Fruit fly (Drosophila melanogaster) whole organism, prepupa: ENCODE results near the gene CG9135.

Experiments used
- CG10631 ChIP-seq: fragments of 200-800 bp; sonication (Bioruptor generic); optimal IDR thresholded peaks from 2 replicates; lab custom pipeline; 2016; ENCODE audit warnings: missing biosample characterization, missing genetic modification characterization
- CG10669 ChIP-seq: fragments of 200-800 bp; sonication (Bioruptor generic); optimal IDR thresholded peaks from 3 replicates; lab custom pipeline; 2018; ENCODE audit warnings: missing biosample characterization, mild to moderate bottlenecking, missing genetic modification characterization, moderate library complexity
- CG11762 ChIP-seq: fragments of 200-800 bp; sonication (Bioruptor generic); optimal IDR thresholded peaks from 3 replicates; lab custom pipeline; 2016; ENCODE audit warnings: missing biosample characterization, missing genetic modification characterization; ENCODE audit not compliant: insufficient read depth
- CG11902 ChIP-seq: fragments of 200-800 bp; sonication (Bioruptor generic); optimal IDR thresholded peaks from 3 replicates; lab custom pipeline; 2016; ENCODE audit warnings: missing biosample characterization, missing genetic modification characterization
- CG3032 ChIP-seq: fragments of 200-800 bp; optimal IDR thresholded peaks from 2 replicates; lab custom pipeline; 2019; ENCODE audit warnings: missing biosample characterization, mild to moderate bottlenecking, missing genetic modification characterization, moderate library complexity
- CG31627 ChIP-seq: fragments of 200-800 bp; sonication (Bioruptor generic); optimal IDR thresholded peaks from 3 replicates; lab custom pipeline; 2016; ENCODE audit warnings: missing biosample characterization, missing genetic modification characterization
- CG32006 ChIP-seq: fragments of 200-800 bp; sonication (Bioruptor generic); optimal IDR thresholded peaks from 3 replicates; lab custom pipeline; 2017; ENCODE audit warnings: missing biosample characterization, mild to moderate bottlenecking, missing genetic modification characterization
- CG4318 ChIP-seq: fragments of 200-800 bp; sonication (Bioruptor generic); optimal IDR thresholded peaks from 3 replicates; lab custom pipeline; 2017; ENCODE audit warnings: missing biosample characterization, mild to moderate bottlenecking, missing genetic modification characterization
- CG6792 ChIP-seq: fragments of 200-800 bp; sonication (Bioruptor generic); optimal IDR thresholded peaks from 3 replicates; lab custom pipeline; 2016; ENCODE audit warnings: missing biosample characterization, missing genetic modification characterization
- CG6808 ChIP-seq: fragments of 200-800 bp; sonication (Bioruptor generic); optimal IDR thresholded peaks from 3 replicates; lab custom pipeline; 2017; ENCODE audit warnings: missing biosample characterization, missing genetic modification characterization, mild to moderate bottlenecking, moderate library complexity, missing genetic modification reagents
- CG7368 ChIP-seq: fragments of 200-800 bp; sonication (Bioruptor generic); optimal IDR thresholded peaks from 3 replicates; lab custom pipeline; 2016; ENCODE audit warnings: missing biosample characterization, missing genetic modification characterization
- CG8319 ChIP-seq: fragments of 200-800 bp; sonication (Bioruptor generic); optimal IDR thresholded peaks from 3 replicates; lab custom pipeline; 2016; ENCODE audit warnings: missing biosample characterization, missing genetic modification characterization
- Eip75B ChIP-seq: fragments of 200-800 bp; sonication (Bioruptor generic); optimal IDR thresholded peaks from 3 replicates; lab custom pipeline; 2016; ENCODE audit warnings: missing biosample characterization, missing genetic modification characterization
- Eip93F ChIP-seq: fragments of 200-800 bp; sonication (Bioruptor generic); optimal IDR thresholded peaks from 2 replicates; lab custom pipeline; 2016; ENCODE audit warnings: missing biosample characterization, mild to moderate bottlenecking, missing genetic modification characterization
- Gug ChIP-seq: fragments of 200-800 bp; sonication (Bioruptor generic); IDR thresholded peaks from 2 replicates; pipeline ENCODE4 v1.3.6; 2022; ENCODE audit warnings: missing biosample characterization, missing genetic modification characterization
- Hr39 ChIP-seq: fragments of 200-800 bp; sonication (Bioruptor generic); optimal IDR thresholded peaks from 2 replicates; lab custom pipeline; 2016; ENCODE audit warnings: missing biosample characterization, missing genetic modification characterization
- Hr4 ChIP-seq: fragments of 200-800 bp; sonication (Bioruptor generic); optimal IDR thresholded peaks from 3 replicates; lab custom pipeline; 2016; ENCODE audit warnings: missing biosample characterization, missing genetic modification characterization
- Lpt ChIP-seq: fragments of 200-800 bp; sonication (Bioruptor generic); optimal IDR thresholded peaks from 3 replicates; lab custom pipeline; 2016; ENCODE audit warnings: missing biosample characterization, missing genetic modification characterization
- achi ChIP-seq: fragments of 200-800 bp; sonication (Bioruptor generic); optimal IDR thresholded peaks from 3 replicates; lab custom pipeline; 2016; ENCODE audit warnings: missing biosample characterization, missing genetic modification characterization
- acj6 ChIP-seq: fragments of 200-800 bp; sonication (Bioruptor generic); optimal IDR thresholded peaks from 3 replicates; lab custom pipeline; 2016; ENCODE audit warnings: missing biosample characterization, missing genetic modification characterization
- cyc ChIP-seq: fragments of 200-800 bp; sonication (Bioruptor generic); optimal IDR thresholded peaks from 3 replicates; lab custom pipeline; 2016; ENCODE audit warnings: missing biosample characterization, missing genetic modification characterization
- dac ChIP-seq: fragments of 200-800 bp; sonication (Bioruptor generic); optimal IDR thresholded peaks from 2 replicates; lab custom pipeline; 2017; ENCODE audit warnings: missing biosample characterization, mild to moderate bottlenecking, missing genetic modification characterization
- dsx ChIP-seq: fragments of 200-800 bp; optimal IDR thresholded peaks from 3 replicates; lab custom pipeline; 2019; ENCODE audit warnings: missing biosample characterization, mild to moderate bottlenecking, missing genetic modification characterization, moderate library complexity; ENCODE audit not compliant: poor library complexity, severe bottlenecking
- eg ChIP-seq: fragments of 200-800 bp; sonication (Bioruptor generic); IDR thresholded peaks from 3 replicates; pipeline ENCODE4 v1.3.6; 2022; ENCODE audit warnings: missing biosample characterization, missing genetic modification characterization
- esn ChIP-seq: fragments of 200-800 bp; sonication (Bioruptor generic); optimal IDR thresholded peaks from 2 replicates; lab custom pipeline; 2016; ENCODE audit warnings: missing biosample characterization, mild to moderate bottlenecking, missing genetic modification characterization, moderate library complexity
- fd59A ChIP-seq: fragments of 200-800 bp; sonication (Bioruptor generic); optimal IDR thresholded peaks from 2 replicates; lab custom pipeline; 2017; ENCODE audit warnings: missing biosample characterization, mild to moderate bottlenecking, missing genetic modification characterization, missing genetic modification reagents
- fkh ChIP-seq: fragments of 200-800 bp; sonication (Bioruptor generic); optimal IDR thresholded peaks from 3 replicates; lab custom pipeline; 2017; ENCODE audit warnings: missing biosample characterization, mild to moderate bottlenecking, missing genetic modification characterization, moderate library complexity
- lz ChIP-seq: fragments of 200-800 bp; sonication (Bioruptor generic); optimal IDR thresholded peaks from 3 replicates; lab custom pipeline; 2016; ENCODE audit warnings: missing biosample characterization, missing genetic modification characterization
- pdm3 ChIP-seq: fragments of 200-800 bp; sonication (Bioruptor generic); optimal IDR thresholded peaks from 3 replicates; lab custom pipeline; 2016; ENCODE audit warnings: missing biosample characterization, missing genetic modification characterization
- salr ChIP-seq, 2 experiments: fragments of 200-800 bp; sonication (Bioruptor generic); optimal IDR thresholded peaks; 3 replicates each; lab custom pipeline; 2016 to 2018; ENCODE audit warnings: missing biosample characterization in 2 of 2, missing genetic modification characterization in 2 of 2, mild to moderate bottlenecking in 1 of 2
- ss ChIP-seq, 2 experiments: fragments of 200-800 bp; sonication (Bioruptor generic); optimal IDR thresholded peaks; 2 replicates in 1 of 2; 3 replicates in 1 of 2; lab custom pipeline; 2017 to 2018; ENCODE audit warnings: mild to moderate bottlenecking in 2 of 2, missing biosample characterization in 2 of 2, missing genetic modification characterization in 2 of 2, moderate library complexity in 1 of 2
- topi ChIP-seq: fragments of 200-800 bp; sonication (Bioruptor generic); optimal IDR thresholded peaks from 3 replicates; lab custom pipeline; 2016; ENCODE audit warnings: missing biosample characterization, missing genetic modification characterization

The CG9135 gene

dm6 chr2L:6100202-6100689 is 49.6 kb downstream of the CG9135 start, which contains the start of gene stai (continued):
- TF ChIP-seq pdm3 (GFP tag; lab: Kevin White, UChicago), result no peak
- no peak for TF ChIP-seq fd59A (GFP tag; lab: Kevin White, UChicago)
- TF ChIP-seq esn (GFP tag; lab: Kevin White, UChicago), result peak; percentile 45
- TF ChIP-seq cyc (GFP tag; lab: Kevin White, UChicago), result no peak
- no peak for TF ChIP-seq Eip93F
- TF ChIP-seq CG11902, result no peak
- peak; percentile 15 for TF ChIP-seq achi (GFP tag; lab: Kevin White, UChicago)
- peak in 1 of 2 experiments; percentile 15 for TF ChIP-seq salr (GFP tag; optimal IDR thresholded peaks at IDR 0.05; lab: Kevin White, UChicago)
- TF ChIP-seq Hr39 (GFP tag; lab: Kevin White, UChicago), result no peak
- no peak for TF ChIP-seq CG8319
- no peak for TF ChIP-seq Gug (GFP tag; lab: Robert Waterston, UW)
- peak; percentile 42 for TF ChIP-seq Eip75B (GFP tag; lab: Kevin White, UChicago)
- no peak for TF ChIP-seq CG10631 (GFP tag; lab: Kevin White, UChicago)
- no peak for TF ChIP-seq CG10669 (GFP tag; lab: Kevin White, UChicago)
- no peak for TF ChIP-seq acj6 (GFP tag; lab: Kevin White, UChicago)
- TF ChIP-seq CG6808, result peak; percentile 66
- peak; percentile 54 for TF ChIP-seq eg
- peak; percentile 21 for TF ChIP-seq dac (GFP tag; lab: Kevin White, UChicago)
- TF ChIP-seq CG11762 (GFP tag; lab: Kevin White, UChicago), result peak; percentile 12
- TF ChIP-seq lz, result peak; percentile 13
- TF ChIP-seq Hr4, result no peak
- peak; percentile 58 for TF ChIP-seq dsx (GFP tag; lab: Kevin White, UChicago)
- TF ChIP-seq topi (GFP tag; lab: Kevin White, UChicago), result peak; percentile 34
- TF ChIP-seq CG32006 (GFP tag; lab: Kevin White, UChicago), result peak; percentile 11
- no peak for TF ChIP-seq CG4318 (GFP tag; lab: Kevin White, UChicago)
- TF ChIP-seq CG6792 (GFP tag; lab: Kevin White, UChicago), result no peak
- no peak for TF ChIP-seq CG3032 (tag; lab: Kevin White, UChicago)
- peak; percentile 65 for TF ChIP-seq fkh (GFP tag; lab: Kevin White, UChicago)
- peak; percentile 4 for TF ChIP-seq Lpt (GFP tag; lab: Kevin White, UChicago)
- TF ChIP-seq CG31627, result no peak
- peak; percentile 59 to 74 for TF ChIP-seq ss (GFP tag; optimal IDR thresholded peaks at IDR 0.05; lab: Kevin White, UChicago)
- TF ChIP-seq CG7368 (GFP tag; lab: Kevin White, UChicago), result peak; percentile 17
